Fruit fly (Drosophila melanogaster): ENCODE data around the gene GatC.

Gene GatC

DNA sequence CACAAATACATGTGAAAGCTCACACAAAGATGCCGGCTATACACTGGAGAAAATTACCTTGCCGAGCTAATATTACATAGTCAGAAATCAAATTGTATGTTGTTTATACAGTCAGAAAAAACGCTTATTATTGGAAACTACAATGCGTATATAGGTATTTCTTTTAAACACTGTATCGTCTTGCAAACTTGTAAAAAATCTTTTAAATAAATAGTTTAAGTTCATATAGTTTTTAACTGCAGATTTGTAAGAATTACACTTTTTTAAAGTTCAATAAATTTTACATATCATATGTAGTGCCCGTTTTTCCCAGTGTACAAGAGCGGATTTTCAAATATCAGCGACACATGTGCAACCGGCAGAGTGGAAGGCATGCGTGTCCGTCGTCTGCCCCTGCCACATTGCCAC is 6.8 kb upstream of the GatC start (continued):
- peak; percentile 86 for TF ChIP-seq esg (GFP tag; conservative IDR thresholded peaks at IDR 0.05)
- no peak for TF ChIP-seq CG34376 (GFP tag; optimal IDR thresholded peaks at IDR 0.05)
- TF ChIP-seq zfh1 (GFP tag; IDR thresholded peaks at IDR 0.05): 0 out of 3 replicates have a peak, but pooled peaks have one; percentile 37
- TF ChIP-seq toy (GFP tag; IDR thresholded peaks at IDR 0.05): 0 out of 2 replicates have a peak, but pooled peaks have one; percentile 26
- peak; percentile 14 for TF ChIP-seq sqz (GFP tag; optimal IDR thresholded peaks at IDR 0.05)
- peak; percentile 92 for TF ChIP-seq Hsf (GFP tag; optimal IDR thresholded peaks at IDR 0.05)
- peak; percentile 50 for TF ChIP-seq CG3065 (GFP tag; optimal IDR thresholded peaks at IDR 0.05)
- peak; percentile 42; the same call in 1 of the 2 replicates for TF ChIP-seq ssp (GFP tag; IDR thresholded peaks at IDR 0.05)
- peak; percentile 68 for TF ChIP-seq ATbp (GFP tag; optimal IDR thresholded peaks at IDR 0.05)
- peak; percentile 63 for TF ChIP-seq Lhr (GFP tag; optimal IDR thresholded peaks at IDR 0.05)
- TF ChIP-seq nau (GFP tag; optimal IDR thresholded peaks at IDR 0.05): peak; percentile 77
- peak; percentile 59 for TF ChIP-seq CG30020 (tag; optimal IDR thresholded peaks at IDR 0.05)
- peak; percentile 29 for TF ChIP-seq CG6683 (GFP tag; optimal IDR thresholded peaks at IDR 0.05)
- peak; percentile 57 for TF ChIP-seq seq (GFP tag; IDR thresholded peaks at IDR 0.05)
- peak; percentile 84 for TF ChIP-seq dysf (GFP tag; IDR thresholded peaks at IDR 0.05)
- peak; percentile 92 for TF ChIP-seq gem (tag; optimal IDR thresholded peaks at IDR 0.05)

- TF ChIP-seq Hmx (GFP tag; optimal IDR thresholded peaks at IDR 0.05) (no peak), Ptx1 (GFP tag; IDR thresholded peaks at IDR 0.05) (no peak), lab (GFP tag; optimal IDR thresholded peaks at IDR 0.05) (peak; percentile 67), Bgb (GFP tag; IDR thresholded peaks at IDR 0.05; ENCODE audit: partially characterized antibody) (no peak), Dip3 (GFP tag; optimal IDR thresholded peaks at IDR 0.05) (no peak), Side (GFP tag; optimal IDR thresholded peaks at IDR 0.05) (no peak), danr (GFP tag; IDR thresholded peaks at IDR 0.05) (no peak), tin (GFP tag; optimal IDR thresholded peaks at IDR 0.05) (no peak), chm (GFP tag; IDR thresholded peaks at IDR 0.05) (no peak), unpg (GFP tag; optimal IDR thresholded peaks at IDR 0.05) (no peak), bab2 (GFP tag; optimal IDR thresholded peaks at IDR 0.05) (no peak), CG12155 (GFP tag; optimal IDR thresholded peaks at IDR 0.05) (no peak), Hmr (GFP tag; optimal IDR thresholded peaks at IDR 0.05) (peak; percentile 18), CG14050 (GFP tag; IDR thresholded peaks at IDR 0.05) (no peak), CG1832 (GFP tag; optimal IDR thresholded peaks at IDR 0.05) (no peak), kni (GFP tag; optimal IDR thresholded peaks at IDR 0.05) (no peak), Scr (GFP tag; IDR thresholded peaks at IDR 0.05; ENCODE audit: partially characterized antibody) (no peak), CG2129 (GFP tag; IDR thresholded peaks at IDR 0.05; ENCODE audit: partially characterized antibody) (no peak), sima (GFP tag; optimal IDR thresholded peaks at IDR 0.05) (no peak), CG4617 (GFP tag; optimal IDR thresholded peaks at IDR 0.05; ENCODE audit: borderline replicate concordance) (no peak), fu2 (GFP tag; optimal IDR thresholded peaks at IDR 0.05) (no peak), Oli (tag; optimal IDR thresholded peaks at IDR 0.05) (peak; percentile 12), NC2β (GFP tag; optimal IDR thresholded peaks at IDR 0.05) (peak; percentile 23), Dbx (GFP tag; IDR thresholded peaks at IDR 0.05) (0 out of 3 replicates have a peak, but pooled peaks have one; percentile 29), CG5953 (GFP tag; IDR thresholded peaks at IDR 0.05) (no peak), Pdp1 (GFP tag; optimal IDR thresholded peaks at IDR 0.05) (no peak), CG10147 (GFP tag; optimal IDR thresholded peaks at IDR 0.05) (no peak), Fer2 (tag; optimal IDR thresholded peaks at IDR 0.05) (no peak), wek (GFP tag; optimal IDR thresholded peaks at IDR 0.05) (peak; percentile 44), amos (GFP tag; IDR thresholded peaks at IDR 0.05; ENCODE audit: partially characterized antibody) (no peak), Lim3 (GFP tag; IDR thresholded peaks at IDR 0.05) (no peak), CG17829 (tag; optimal IDR thresholded peaks at IDR 0.05) (no peak)
Observed at dm6 chr2L:13838647-13839390, 5.9 kb upstream of the GatC start.
